Fruit fly (Drosophila melanogaster) whole organism, pupa: ENCODE data around the gene Gs1.
A peak's percentile ranks its signal among the peaks of the same experiment; 100 is the strongest.

Experiments
- CG10348 ChIP-seq: fragments of 200-800 bp; sonication (Bioruptor generic); IDR thresholded peaks from 2 replicates; pipeline ENCODE4 v1.3.6; 2022; ENCODE audit warnings: missing biosample characterization, missing genetic modification characterization
- CG12605 ChIP-seq: fragments of 200-800 bp; sonication (Bioruptor generic); IDR thresholded peaks from 2 replicates; pipeline ENCODE4 v1.3.6; 2022; ENCODE audit warnings: missing biosample characterization, missing genetic modification characterization
- CG13204 ChIP-seq: fragments of 200-800 bp; sonication (Bioruptor generic); optimal IDR thresholded peaks from 2 replicates; lab custom pipeline; 2018; ENCODE audit warnings: missing biosample characterization, mild to moderate bottlenecking, missing genetic modification characterization, moderate library complexity
- CG14655 ChIP-seq: fragments of 200-800 bp; sonication (Bioruptor generic); optimal IDR thresholded peaks from 3 replicates; lab custom pipeline; 2017; ENCODE audit warnings: mild to moderate bottlenecking, missing biosample characterization, missing genetic modification reagents, missing genetic modification characterization
- CG15710 ChIP-seq: fragments of 200-800 bp; sonication (Bioruptor generic); optimal IDR thresholded peaks from 2 replicates; lab custom pipeline; 2018; ENCODE audit warnings: missing biosample characterization, mild to moderate bottlenecking, missing genetic modification characterization, moderate library complexity
- CG17806 ChIP-seq: fragments of 200-800 bp; sonication (Bioruptor generic); optimal IDR thresholded peaks from 2 replicates; lab custom pipeline; 2018; ENCODE audit warnings: missing biosample characterization, mild to moderate bottlenecking, missing genetic modification characterization, moderate library complexity
- CG32121 ChIP-seq: fragments of 200-800 bp; sonication (Bioruptor generic); IDR thresholded peaks from 2 replicates; pipeline ENCODE4 v1.3.6; 2022; ENCODE audit warnings: missing biosample characterization, missing genetic modification characterization
- CG34367 ChIP-seq: fragments of 200-800 bp; sonication (Bioruptor generic); optimal IDR thresholded peaks from 2 replicates; lab custom pipeline; 2018; ENCODE audit warnings: missing biosample characterization, mild to moderate bottlenecking, missing genetic modification characterization
- CG4496 ChIP-seq: fragments of 200-800 bp; sonication (Bioruptor generic); IDR thresholded peaks from 3 replicates; pipeline ENCODE4 v1.3.6; 2022; ENCODE audit warnings: missing biosample characterization, missing genetic modification characterization
- CG8159 ChIP-seq: fragments of 200-800 bp; sonication (Bioruptor generic); optimal IDR thresholded peaks from 3 replicates; lab custom pipeline; 2018; ENCODE audit warnings: missing biosample characterization, mild to moderate bottlenecking, missing genetic modification characterization, moderate library complexity
- CG8301 ChIP-seq: fragments of 200-800 bp; sonication (Bioruptor generic); optimal IDR thresholded peaks from 2 replicates; lab custom pipeline; 2018; ENCODE audit warnings: missing biosample characterization, mild to moderate bottlenecking, missing genetic modification characterization
- CG9948 ChIP-seq: fragments of 200-800 bp; sonication (Bioruptor generic); optimal IDR thresholded peaks from 2 replicates; lab custom pipeline; 2018; ENCODE audit warnings: missing biosample characterization, mild to moderate bottlenecking, missing genetic modification characterization, moderate library complexity
- D1 ChIP-seq: fragments of 200-800 bp; sonication (Bioruptor generic); optimal IDR thresholded peaks from 2 replicates; lab custom pipeline; 2018; ENCODE audit warnings: missing biosample characterization, mild to moderate bottlenecking, missing genetic modification characterization, moderate library complexity
- EcR ChIP-seq: fragments of 200-800 bp; sonication (Bioruptor generic); optimal IDR thresholded peaks from 3 replicates; lab custom pipeline; 2019; ENCODE audit warnings: missing biosample characterization, missing genetic modification characterization, mild to moderate bottlenecking, moderate library complexity, missing genetic modification reagents
- Ets98B ChIP-seq: fragments of 200-800 bp; sonication (Bioruptor generic); IDR thresholded peaks from 2 replicates; pipeline ENCODE4 v1.3.6; 2022; ENCODE audit warnings: missing biosample characterization, missing genetic modification characterization
- Pif1A ChIP-seq: fragments of 200-800 bp; sonication (Bioruptor generic); optimal IDR thresholded peaks from 3 replicates; lab custom pipeline; 2016; ENCODE audit warnings: missing biosample characterization, missing genetic modification characterization
- Pif1B ChIP-seq: fragments of 200-800 bp; sonication (Bioruptor generic); optimal IDR thresholded peaks from 3 replicates; lab custom pipeline; 2016; ENCODE audit warnings: missing biosample characterization, missing genetic modification characterization
- Snoo ChIP-seq: fragments of 200-800 bp; sonication (Bioruptor generic); optimal IDR thresholded peaks from 3 replicates; lab custom pipeline; 2017; ENCODE audit warnings: missing biosample characterization, mild to moderate bottlenecking, missing genetic modification characterization, inconsistent platforms
- fd96Ca ChIP-seq: fragments of 200-800 bp; sonication (Bioruptor generic); IDR thresholded peaks from 3 replicates; pipeline ENCODE4 v1.3.6; 2022; ENCODE audit warnings: missing biosample characterization, missing genetic modification characterization
- gl ChIP-seq: fragments of 200-800 bp; sonication (Bioruptor generic); optimal IDR thresholded peaks from 2 replicates; lab custom pipeline; 2018; ENCODE audit warnings: missing biosample characterization, mild to moderate bottlenecking, missing genetic modification characterization
- rn ChIP-seq: fragments of 200-800 bp; sonication (Bioruptor generic); IDR thresholded peaks from 2 replicates; pipeline ENCODE4 v1.3.6; 2022; ENCODE audit warnings: missing biosample characterization, missing genetic modification characterization

Gene Gs1

DNA sequence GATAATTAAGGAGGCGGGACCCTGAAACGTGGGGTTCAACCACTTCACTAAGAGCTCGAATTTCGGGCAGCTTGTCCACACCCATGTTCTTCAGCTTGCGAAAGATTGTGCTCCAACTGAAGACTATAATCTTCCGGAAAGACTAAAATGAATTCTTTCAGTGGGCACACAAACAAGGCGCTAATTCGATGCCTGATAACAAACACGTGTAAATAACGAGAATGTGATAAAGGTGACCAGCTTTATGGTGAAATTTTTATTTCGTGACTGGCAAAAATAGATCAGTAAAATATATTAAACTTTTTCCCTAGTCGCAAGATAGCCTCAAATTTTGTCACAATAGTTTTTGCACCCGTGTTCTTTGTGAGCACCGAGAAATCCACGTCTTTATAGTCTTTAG lies 9.0 kb downstream of the Gs1 start, which contains the start of the genes CG31975 and ovm:
CG31975 (minus strand) TSS at position 144 of the 400 bp plus-strand sequence.
ovm (minus strand) TSS at position 144 of the 400 bp plus-strand sequence.
- TF ChIP-seq gl (no peak), CG9948 (tag; lab: Kevin White, UChicago) (no peak), CG13204 (GFP tag; lab: Kevin White, UChicago) (no peak), CG14655 (GFP tag; lab: Kevin White, UChicago) (no peak), CG15710 (tag; lab: Kevin White, UChicago) (no peak), CG32121 (GFP tag; lab: Robert Waterston, UW) (no peak), CG4496 (no peak), CG12605 (GFP tag; lab: Robert Waterston, UW) (no peak), EcR (GFP tag; lab: Kevin White, UChicago) (no peak), CG17806 (tag; lab: Kevin White, UChicago) (no peak), Ets98B (GFP tag; lab: Robert Waterston, UW) (no peak), rn (GFP tag; lab: Robert Waterston, UW) (no peak), CG10348 (GFP tag; lab: Robert Waterston, UW) (no peak), Snoo (tag; lab: Kevin White, UChicago) (no peak)

DNA sequence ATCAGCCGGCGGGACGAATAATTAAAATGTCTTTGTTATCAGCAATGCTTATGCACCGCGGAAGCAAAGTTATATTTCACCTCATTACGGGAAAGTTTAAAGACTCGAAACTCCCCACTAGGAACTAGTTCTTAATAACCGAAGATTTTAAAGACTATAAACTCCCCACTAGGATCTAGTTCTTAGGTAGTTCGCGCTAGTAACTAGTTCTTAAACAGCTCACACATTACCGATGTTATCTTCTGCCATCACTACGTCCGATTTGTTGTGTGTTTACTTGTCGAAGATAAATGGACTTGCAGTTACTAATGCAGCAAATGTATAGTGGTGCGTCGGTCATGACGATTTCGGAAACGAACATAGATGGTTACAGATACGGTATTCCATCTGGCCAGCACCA lies 11.2 kb downstream of the Gs1 start, which contains the start of the genes CG31974 and CG11454:
CG31974 (minus strand) TSS at position 4 of the 400 bp plus-strand sequence.
CG11454 (plus strand) TSS at position 236 of the 400 bp plus-strand sequence.
- peak; percentile 6; the same call in 1 of the 2 replicates for TF ChIP-seq Ets98B (GFP tag; lab: Robert Waterston, UW)
- peak; percentile 7 for TF ChIP-seq EcR (GFP tag; lab: Kevin White, UChicago)
- TF ChIP-seq CG12605 (GFP tag; lab: Robert Waterston, UW) = no peak
- TF ChIP-seq, all 21 proteins: peak for 2

DNA sequence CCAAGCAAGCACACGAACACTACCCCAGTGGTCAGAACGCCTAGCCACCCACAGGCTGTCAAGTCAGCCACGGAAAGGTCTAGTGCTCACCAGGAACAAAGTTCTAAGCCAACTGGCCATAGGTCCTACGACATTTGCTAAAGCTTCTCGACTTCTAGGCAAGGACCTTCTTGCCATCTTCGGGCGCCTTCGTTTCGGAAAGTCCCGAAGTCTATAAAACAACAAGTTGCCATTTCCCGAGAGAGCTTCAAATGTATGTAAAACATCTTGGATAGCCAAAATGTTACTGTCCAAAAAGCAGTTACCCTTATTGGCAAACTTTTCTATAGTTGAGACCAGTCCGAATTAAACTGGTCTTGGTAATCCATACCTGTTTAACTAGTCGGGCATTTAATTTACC lies 14.6 kb downstream of the Gs1 start:
- no peak for TF ChIP-seq CG13204 (GFP tag; lab: Kevin White, UChicago)
- TF ChIP-seq CG17806 (tag; lab: Kevin White, UChicago) = no peak
- no peak for TF ChIP-seq Ets98B (GFP tag; lab: Robert Waterston, UW)
- TF ChIP-seq CG14655 (GFP tag; lab: Kevin White, UChicago) = no peak
- no peak for TF ChIP-seq CG32121 (GFP tag; lab: Robert Waterston, UW)
- no peak for TF ChIP-seq CG12605 (GFP tag; lab: Robert Waterston, UW)

DNA sequence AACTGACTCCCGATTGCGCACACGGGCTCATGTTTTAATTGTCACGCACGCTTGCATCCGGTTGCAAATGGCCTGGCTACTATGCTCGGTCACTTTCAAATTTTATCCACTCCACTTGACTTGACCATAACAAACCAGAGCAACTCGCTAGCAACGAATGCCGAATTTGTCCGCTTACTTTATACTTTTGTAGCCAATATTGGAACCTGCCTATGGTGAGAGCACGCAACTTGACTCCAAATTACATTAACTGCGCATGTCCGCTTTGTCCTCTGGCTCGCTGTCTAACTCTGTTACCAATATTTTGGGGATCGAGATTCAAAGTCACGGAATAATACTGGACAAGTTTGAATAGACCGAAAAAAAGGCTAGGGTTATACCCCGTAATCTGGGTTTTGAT lies 21.3 kb downstream of the Gs1 start, which contains the start of gene CG42399:
CG42399 (minus strand) TSS at position 159 of the 400 bp plus-strand sequence.
- TF ChIP-seq EcR (GFP tag; lab: Kevin White, UChicago) (no peak), CG14655 (GFP tag; lab: Kevin White, UChicago) (no peak)
- TF ChIP-seq, all 21 proteins: peak for 0

DNA sequence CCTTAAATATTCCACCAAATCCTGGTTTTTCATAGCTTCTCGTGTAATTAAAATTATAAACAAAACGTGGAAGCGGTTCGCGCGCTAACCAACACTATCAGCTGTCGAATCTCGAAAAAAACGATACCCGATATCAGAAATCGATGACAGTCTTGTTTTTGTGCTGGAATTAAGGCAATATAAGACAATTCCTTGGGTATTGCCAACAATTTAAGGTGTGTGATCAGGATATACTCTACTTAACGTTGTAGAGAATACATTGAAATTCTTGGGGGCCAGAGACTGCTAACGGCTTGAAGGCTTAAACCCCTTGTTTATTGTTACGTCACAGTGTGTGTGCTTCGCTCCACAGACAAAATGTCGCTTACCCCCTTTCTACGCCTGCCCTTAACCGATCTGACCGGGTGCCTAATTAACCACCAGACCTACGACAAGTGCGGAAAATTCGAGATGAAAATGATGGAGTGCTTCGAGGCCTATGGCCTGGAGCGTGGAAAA lies 23.4 kb downstream of the Gs1 start, which contains the start of gene Pus10:
Pus10 (minus strand) TSS at position 91 of the 498 bp plus-strand sequence.
- TF ChIP-seq CG32121 (GFP tag; lab: Robert Waterston, UW) (no peak), CG14655 (GFP tag; lab: Kevin White, UChicago) (no peak), CG34367 (tag; lab: Kevin White, UChicago) (no peak), CG4496 (no peak), CG12605 (GFP tag; lab: Robert Waterston, UW) (no peak), CG10348 (GFP tag; lab: Robert Waterston, UW) (no peak), gl (no peak), CG8159 (tag; lab: Kevin White, UChicago) (no peak), CG17806 (tag; lab: Kevin White, UChicago) (no peak), D1 (no peak), Snoo (tag; lab: Kevin White, UChicago) (no peak), CG13204 (GFP tag; lab: Kevin White, UChicago) (no peak), CG15710 (tag; lab: Kevin White, UChicago) (no peak), Ets98B (GFP tag; lab: Robert Waterston, UW) (no peak), CG9948 (tag; lab: Kevin White, UChicago) (no peak), rn (GFP tag; lab: Robert Waterston, UW) (no peak), Pif1B (GFP tag; lab: Kevin White, UChicago) (no peak), CG8301 (tag; lab: Kevin White, UChicago) (no peak), fd96Ca (GFP tag; lab: Robert Waterston, UW) (no peak)

DNA sequence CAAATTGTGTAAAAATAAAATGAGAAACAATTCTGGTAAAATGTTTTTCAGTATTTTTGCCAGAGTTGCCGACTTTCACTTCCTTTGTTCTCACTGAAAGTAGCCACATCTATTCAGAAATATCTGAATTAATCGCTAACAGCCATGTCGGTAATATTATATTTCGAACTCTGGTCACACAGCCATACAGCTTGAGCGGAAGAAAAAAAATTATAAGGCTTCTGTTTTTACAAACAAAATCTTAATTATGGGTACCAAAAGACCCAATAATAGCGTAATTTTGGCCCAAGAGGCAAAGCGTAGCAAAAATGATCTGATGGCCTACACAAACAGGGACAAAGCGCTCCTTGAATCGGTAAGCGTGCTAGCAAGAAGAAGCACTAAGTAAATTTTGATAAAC lies 24.1 kb downstream of the Gs1 start, which contains the start of gene CG3436:
CG3436 (plus strand) TSS at position 36 of the 400 bp plus-strand sequence.
- TF ChIP-seq Snoo (tag; lab: Kevin White, UChicago) (no peak), CG15710 (tag; lab: Kevin White, UChicago) (peak; percentile 4)
- TF ChIP-seq, all 21 proteins: peak for 1

DNA sequence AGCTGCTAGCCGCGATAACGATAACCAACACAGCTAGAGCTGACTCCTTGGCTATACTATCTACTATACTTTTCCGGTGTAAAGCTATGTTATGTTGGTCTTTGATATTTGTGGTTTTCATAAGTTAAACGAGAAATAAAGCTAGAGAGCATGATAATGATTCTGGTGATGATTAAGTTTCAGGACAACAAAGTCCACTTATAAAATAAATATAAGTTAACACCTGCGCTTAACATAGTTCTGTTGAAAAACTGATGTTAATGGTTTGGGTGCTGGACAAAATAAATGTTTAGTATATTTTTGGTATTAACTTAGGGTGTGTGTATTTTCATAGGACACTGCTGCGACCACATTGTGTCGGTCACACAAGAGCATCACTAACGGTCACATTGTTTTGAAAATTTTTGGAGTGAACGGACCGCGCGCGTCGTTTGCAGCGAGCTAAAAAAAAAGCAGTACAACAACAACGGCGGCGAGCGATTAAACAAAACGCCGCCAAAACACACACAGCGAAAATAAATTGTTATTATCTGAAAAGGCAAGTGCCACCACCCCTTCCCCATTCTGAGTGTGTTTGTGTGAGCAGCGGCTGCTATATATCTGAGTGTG lies 26.9 kb downstream of the Gs1 start, which contains the start of the genes CG33635 and spen:
CG33635 (minus strand) TSS at position 16 of the 609 bp plus-strand sequence.
spen (plus strand) TSS at position 384 of the 609 bp plus-strand sequence.
- no peak for TF ChIP-seq fd96Ca (GFP tag; lab: Robert Waterston, UW)
- no peak for TF ChIP-seq CG4496
- TF ChIP-seq Pif1B (GFP tag; lab: Kevin White, UChicago) = peak; percentile 54
- TF ChIP-seq rn (GFP tag; lab: Robert Waterston, UW) = no peak
- TF ChIP-seq CG8301 (tag; lab: Kevin White, UChicago) = no peak
- TF ChIP-seq CG10348 (GFP tag; lab: Robert Waterston, UW) = no peak
- peak; percentile 7 for TF ChIP-seq CG8159 (tag; lab: Kevin White, UChicago)
- peak; percentile 17 for TF ChIP-seq Snoo (tag; lab: Kevin White, UChicago)
- peak; percentile 66 for TF ChIP-seq EcR (GFP tag; lab: Kevin White, UChicago)
- TF ChIP-seq CG14655 (GFP tag; lab: Kevin White, UChicago) = no peak
- TF ChIP-seq gl = peak; percentile 18
- no peak for TF ChIP-seq Ets98B (GFP tag; lab: Robert Waterston, UW)
- no peak for TF ChIP-seq CG15710 (tag; lab: Kevin White, UChicago)
- TF ChIP-seq D1 = no peak
- no peak for TF ChIP-seq CG13204 (GFP tag; lab: Kevin White, UChicago)
- no peak for TF ChIP-seq CG17806 (tag; lab: Kevin White, UChicago)
- TF ChIP-seq CG9948 (tag; lab: Kevin White, UChicago) = no peak
- TF ChIP-seq CG32121 (GFP tag; lab: Robert Waterston, UW) = no peak
- no peak for TF ChIP-seq Pif1A
- TF ChIP-seq CG12605 (GFP tag; lab: Robert Waterston, UW) = no peak
- TF ChIP-seq CG34367 (tag; lab: Kevin White, UChicago) = peak; percentile 14
